Fruit fly (Drosophila melanogaster) whole organism, pupa: ENCODE results near the gene kirre.

Source experiments
- CG10348 ChIP-seq: fragments of 200-800 bp; sonication (Bioruptor generic); IDR thresholded peaks from 2 replicates; pipeline ENCODE4 v1.3.6; 2022; ENCODE audit warnings: missing biosample characterization, missing genetic modification characterization
- CG12605 ChIP-seq: fragments of 200-800 bp; sonication (Bioruptor generic); IDR thresholded peaks from 2 replicates; pipeline ENCODE4 v1.3.6; 2022; ENCODE audit warnings: missing biosample characterization, missing genetic modification characterization
- CG13204 ChIP-seq: fragments of 200-800 bp; sonication (Bioruptor generic); optimal IDR thresholded peaks from 2 replicates; lab custom pipeline; 2018; ENCODE audit warnings: missing biosample characterization, mild to moderate bottlenecking, missing genetic modification characterization, moderate library complexity
- CG14655 ChIP-seq: fragments of 200-800 bp; sonication (Bioruptor generic); optimal IDR thresholded peaks from 3 replicates; lab custom pipeline; 2017; ENCODE audit warnings: mild to moderate bottlenecking, missing biosample characterization, missing genetic modification reagents, missing genetic modification characterization
- CG15710 ChIP-seq: fragments of 200-800 bp; sonication (Bioruptor generic); optimal IDR thresholded peaks from 2 replicates; lab custom pipeline; 2018; ENCODE audit warnings: missing biosample characterization, mild to moderate bottlenecking, missing genetic modification characterization, moderate library complexity
- CG17806 ChIP-seq: fragments of 200-800 bp; sonication (Bioruptor generic); optimal IDR thresholded peaks from 2 replicates; lab custom pipeline; 2018; ENCODE audit warnings: missing biosample characterization, mild to moderate bottlenecking, missing genetic modification characterization, moderate library complexity
- CG32121 ChIP-seq: fragments of 200-800 bp; sonication (Bioruptor generic); IDR thresholded peaks from 2 replicates; pipeline ENCODE4 v1.3.6; 2022; ENCODE audit warnings: missing biosample characterization, missing genetic modification characterization
- CG34367 ChIP-seq: fragments of 200-800 bp; sonication (Bioruptor generic); optimal IDR thresholded peaks from 2 replicates; lab custom pipeline; 2018; ENCODE audit warnings: missing biosample characterization, mild to moderate bottlenecking, missing genetic modification characterization
- CG4496 ChIP-seq: fragments of 200-800 bp; sonication (Bioruptor generic); IDR thresholded peaks from 3 replicates; pipeline ENCODE4 v1.3.6; 2022; ENCODE audit warnings: missing biosample characterization, missing genetic modification characterization
- CG8159 ChIP-seq: fragments of 200-800 bp; sonication (Bioruptor generic); optimal IDR thresholded peaks from 3 replicates; lab custom pipeline; 2018; ENCODE audit warnings: missing biosample characterization, mild to moderate bottlenecking, missing genetic modification characterization, moderate library complexity
- CG8301 ChIP-seq: fragments of 200-800 bp; sonication (Bioruptor generic); optimal IDR thresholded peaks from 2 replicates; lab custom pipeline; 2018; ENCODE audit warnings: missing biosample characterization, mild to moderate bottlenecking, missing genetic modification characterization
- CG9948 ChIP-seq: fragments of 200-800 bp; sonication (Bioruptor generic); optimal IDR thresholded peaks from 2 replicates; lab custom pipeline; 2018; ENCODE audit warnings: missing biosample characterization, mild to moderate bottlenecking, missing genetic modification characterization, moderate library complexity
- D1 ChIP-seq: fragments of 200-800 bp; sonication (Bioruptor generic); optimal IDR thresholded peaks from 2 replicates; lab custom pipeline; 2018; ENCODE audit warnings: missing biosample characterization, mild to moderate bottlenecking, missing genetic modification characterization, moderate library complexity
- EcR ChIP-seq: fragments of 200-800 bp; sonication (Bioruptor generic); optimal IDR thresholded peaks from 3 replicates; lab custom pipeline; 2019; ENCODE audit warnings: missing biosample characterization, missing genetic modification characterization, mild to moderate bottlenecking, moderate library complexity, missing genetic modification reagents
- Ets98B ChIP-seq: fragments of 200-800 bp; sonication (Bioruptor generic); IDR thresholded peaks from 2 replicates; pipeline ENCODE4 v1.3.6; 2022; ENCODE audit warnings: missing biosample characterization, missing genetic modification characterization
- Pif1A ChIP-seq: fragments of 200-800 bp; sonication (Bioruptor generic); optimal IDR thresholded peaks from 3 replicates; lab custom pipeline; 2016; ENCODE audit warnings: missing biosample characterization, missing genetic modification characterization
- Pif1B ChIP-seq: fragments of 200-800 bp; sonication (Bioruptor generic); optimal IDR thresholded peaks from 3 replicates; lab custom pipeline; 2016; ENCODE audit warnings: missing biosample characterization, missing genetic modification characterization
- Snoo ChIP-seq: fragments of 200-800 bp; sonication (Bioruptor generic); optimal IDR thresholded peaks from 3 replicates; lab custom pipeline; 2017; ENCODE audit warnings: missing biosample characterization, mild to moderate bottlenecking, missing genetic modification characterization, inconsistent platforms
- fd96Ca ChIP-seq: fragments of 200-800 bp; sonication (Bioruptor generic); IDR thresholded peaks from 3 replicates; pipeline ENCODE4 v1.3.6; 2022; ENCODE audit warnings: missing biosample characterization, missing genetic modification characterization
- gl ChIP-seq: fragments of 200-800 bp; sonication (Bioruptor generic); optimal IDR thresholded peaks from 2 replicates; lab custom pipeline; 2018; ENCODE audit warnings: missing biosample characterization, mild to moderate bottlenecking, missing genetic modification characterization
- rn ChIP-seq: fragments of 200-800 bp; sonication (Bioruptor generic); IDR thresholded peaks from 2 replicates; pipeline ENCODE4 v1.3.6; 2022; ENCODE audit warnings: missing biosample characterization, missing genetic modification characterization

Gene kirre

dm6 chrX:3172217-3172616 lies 432.0 kb downstream of the kirre start:
- no peak for TF ChIP-seq fd96Ca (GFP tag; lab: Robert Waterston, UW)
- no peak for TF ChIP-seq CG32121 (GFP tag; lab: Robert Waterston, UW)
- TF ChIP-seq CG12605: no peak
- TF ChIP-seq CG13204 (GFP tag; lab: Kevin White, UChicago): no peak
- TF ChIP-seq CG8159 (tag; lab: Kevin White, UChicago): no peak
- TF ChIP-seq Ets98B (GFP tag; lab: Robert Waterston, UW): no peak
- no peak for TF ChIP-seq gl (tag; lab: Kevin White, UChicago)
- no peak for TF ChIP-seq EcR (GFP tag; lab: Kevin White, UChicago)
- TF ChIP-seq CG4496 (GFP tag; lab: Robert Waterston, UW): no peak
- no peak for TF ChIP-seq CG15710
- no peak for TF ChIP-seq Pif1A (GFP tag; lab: Kevin White, UChicago)
- TF ChIP-seq CG10348: no peak

dm6 chrX:3173072-3173471 lies 432.9 kb downstream of the kirre start, which contains the start of gene CG18508:
Gene CG18508 (minus strand): TSS chrX:3173140.
- no peak for TF ChIP-seq CG9948 (tag; lab: Kevin White, UChicago)
- TF ChIP-seq CG8301 (tag; lab: Kevin White, UChicago): peak; percentile 2
- peak; percentile 9 for TF ChIP-seq Pif1B (GFP tag; lab: Kevin White, UChicago)
- peak; percentile 47 for TF ChIP-seq Pif1A (GFP tag; lab: Kevin White, UChicago)
- 0 out of 2 replicates have a peak, but pooled peaks have one; percentile 7 for TF ChIP-seq CG32121 (GFP tag; lab: Robert Waterston, UW)
- TF ChIP-seq EcR (GFP tag; lab: Kevin White, UChicago): no peak
- peak; percentile 55; the same call in 1 of the 3 replicates for TF ChIP-seq CG4496 (GFP tag; lab: Robert Waterston, UW)
- no peak for TF ChIP-seq gl (tag; lab: Kevin White, UChicago)
- no peak for TF ChIP-seq Snoo (tag; lab: Kevin White, UChicago)
- peak; percentile 17 for TF ChIP-seq CG17806
- TF ChIP-seq CG34367 (tag; lab: Kevin White, UChicago): no peak
- no peak for TF ChIP-seq CG10348
- no peak for TF ChIP-seq D1 (tag; lab: Kevin White, UChicago)
- no peak for TF ChIP-seq CG12605
- peak; percentile 3 for TF ChIP-seq CG15710
- no peak for TF ChIP-seq rn
- peak; percentile 12; the same call in 1 of the 2 replicates for TF ChIP-seq Ets98B (GFP tag; lab: Robert Waterston, UW)
- TF ChIP-seq CG13204 (GFP tag; lab: Kevin White, UChicago): no peak
- TF ChIP-seq fd96Ca (GFP tag; lab: Robert Waterston, UW): peak; percentile 49; the same call in 1 of the 3 replicates
- no peak for TF ChIP-seq CG14655
- TF ChIP-seq CG8159 (tag; lab: Kevin White, UChicago): no peak

- TF ChIP-seq Pif1B (GFP tag; lab: Kevin White, UChicago) (no peak), Pif1A (GFP tag; lab: Kevin White, UChicago) (no peak), CG15710 (no peak), CG14655 (no peak), CG12605 (no peak), CG9948 (tag; lab: Kevin White, UChicago) (no peak), D1 (tag; lab: Kevin White, UChicago) (no peak)
Observed at dm6 chrX:3174374-3174773, 434.2 kb downstream of the kirre start, which contains the start of gene Fcp3C. Gene Fcp3C (minus strand): TSS chrX:3174474.

dm6 chrX:3174881-3175874 lies 435.0 kb downstream of the kirre start, which contains the start of gene CG3939:
Gene CG3939 (plus strand): TSS chrX:3175018.
- TF ChIP-seq CG14655 (peak; percentile 7), rn (no peak), Pif1A (GFP tag; lab: Kevin White, UChicago) (peak; percentile 25), EcR (GFP tag; lab: Kevin White, UChicago) (no peak), CG8301 (tag; lab: Kevin White, UChicago) (no peak), CG32121 (GFP tag; lab: Robert Waterston, UW) (no peak), CG8159 (tag; lab: Kevin White, UChicago) (peak; percentile 21), Ets98B (GFP tag; lab: Robert Waterston, UW) (0 out of 2 replicates have a peak, but pooled peaks have one; percentile 13), CG4496 (GFP tag; lab: Robert Waterston, UW) (peak; percentile 69), fd96Ca (GFP tag; lab: Robert Waterston, UW) (0 out of 3 replicates have a peak, but pooled peaks have one; percentile 46), CG13204 (GFP tag; lab: Kevin White, UChicago) (peak; percentile 16), CG12605 (peak; percentile 81), D1 (tag; lab: Kevin White, UChicago) (no peak), Snoo (tag; lab: Kevin White, UChicago) (no peak), CG10348 (no peak), gl (tag; lab: Kevin White, UChicago) (peak; percentile 55), CG9948 (tag; lab: Kevin White, UChicago) (no peak), CG17806 (no peak), Pif1B (GFP tag; lab: Kevin White, UChicago) (peak; percentile 8), CG15710 (peak; percentile 0), CG34367 (tag; lab: Kevin White, UChicago) (peak; percentile 30)

- TF ChIP-seq CG17806: no peak
- TF ChIP-seq gl (tag; lab: Kevin White, UChicago): no peak
- peak; percentile 37; the same call in 1 of the 2 replicates for TF ChIP-seq Ets98B (GFP tag; lab: Robert Waterston, UW)
- TF ChIP-seq CG8301 (tag; lab: Kevin White, UChicago): no peak
- no peak for TF ChIP-seq Pif1A (GFP tag; lab: Kevin White, UChicago)
- peak; percentile 21 for TF ChIP-seq Pif1B (GFP tag; lab: Kevin White, UChicago)
- no peak for TF ChIP-seq EcR (GFP tag; lab: Kevin White, UChicago)
- peak; percentile 81 for TF ChIP-seq CG4496 (GFP tag; lab: Robert Waterston, UW)
- TF ChIP-seq CG15710: no peak
- no peak for TF ChIP-seq rn
- no peak for TF ChIP-seq CG10348
- TF ChIP-seq CG34367 (tag; lab: Kevin White, UChicago): no peak
- TF ChIP-seq CG13204 (GFP tag; lab: Kevin White, UChicago): no peak
- no peak for TF ChIP-seq CG32121 (GFP tag; lab: Robert Waterston, UW)
- no peak for TF ChIP-seq D1 (tag; lab: Kevin White, UChicago)
- TF ChIP-seq CG14655: no peak
- peak; percentile 52 for TF ChIP-seq CG12605
Observed at dm6 chrX:3176193-3176592, 436.0 kb downstream of the kirre start, which contains the start of gene dnc. Gene dnc (plus strand): TSS chrX:3176440.
